Fruit fly (Drosophila melanogaster) whole organism, prepupa: ENCODE data around the gene Shab.

Experiments used
- CG10631 ChIP-seq: fragments of 200-800 bp; sonication (Bioruptor generic); optimal IDR thresholded peaks from 2 replicates; lab custom pipeline; 2016; ENCODE audit warnings: missing biosample characterization, missing genetic modification characterization
- CG10669 ChIP-seq: fragments of 200-800 bp; sonication (Bioruptor generic); optimal IDR thresholded peaks from 3 replicates; lab custom pipeline; 2018; ENCODE audit warnings: missing biosample characterization, mild to moderate bottlenecking, missing genetic modification characterization, moderate library complexity
- CG11762 ChIP-seq: fragments of 200-800 bp; sonication (Bioruptor generic); optimal IDR thresholded peaks from 3 replicates; lab custom pipeline; 2016; ENCODE audit warnings: missing biosample characterization, missing genetic modification characterization; ENCODE audit not compliant: insufficient read depth
- CG16779 ChIP-seq: fragments of 200-800 bp; sonication (Bioruptor generic); optimal IDR thresholded peaks from 3 replicates; lab custom pipeline; 2017; ENCODE audit warnings: missing biosample characterization, mild to moderate bottlenecking, missing genetic modification characterization
- CG31627 ChIP-seq: fragments of 200-800 bp; sonication (Bioruptor generic); optimal IDR thresholded peaks from 3 replicates; lab custom pipeline; 2016; ENCODE audit warnings: missing biosample characterization, missing genetic modification characterization
- CG34406 ChIP-seq: fragments of 200-800 bp; sonication (Bioruptor generic); optimal IDR thresholded peaks from 3 replicates; lab custom pipeline; 2016; ENCODE audit warnings: missing biosample characterization, missing genetic modification characterization
- CG3919 ChIP-seq: fragments of 200-800 bp; sonication (Bioruptor generic); optimal IDR thresholded peaks from 3 replicates; lab custom pipeline; 2016; ENCODE audit warnings: missing biosample characterization, missing genetic modification characterization
- CG4318 ChIP-seq: fragments of 200-800 bp; sonication (Bioruptor generic); optimal IDR thresholded peaks from 3 replicates; lab custom pipeline; 2017; ENCODE audit warnings: missing biosample characterization, mild to moderate bottlenecking, missing genetic modification characterization
- CG6163 ChIP-seq: fragments of 200-800 bp; sonication (Bioruptor generic); IDR thresholded peaks from 3 replicates; pipeline ENCODE4 v1.3.6; 2022; ENCODE audit warnings: missing biosample characterization, missing genetic modification characterization
- CG6276 ChIP-seq: fragments of 200-800 bp; sonication (Bioruptor generic); optimal IDR thresholded peaks from 2 replicates; lab custom pipeline; 2017; ENCODE audit warnings: missing biosample characterization, mild to moderate bottlenecking, missing genetic modification characterization
- CG7368 ChIP-seq: fragments of 200-800 bp; sonication (Bioruptor generic); optimal IDR thresholded peaks from 3 replicates; lab custom pipeline; 2016; ENCODE audit warnings: missing biosample characterization, missing genetic modification characterization
- CG8119 ChIP-seq: fragments of 200-800 bp; sonication (Bioruptor generic); IDR thresholded peaks from 3 replicates; pipeline ENCODE4 v1.3.6; 2022; ENCODE audit warnings: missing biosample characterization, missing genetic modification characterization
- CG8319 ChIP-seq: fragments of 200-800 bp; sonication (Bioruptor generic); optimal IDR thresholded peaks from 3 replicates; lab custom pipeline; 2016; ENCODE audit warnings: missing biosample characterization, missing genetic modification characterization
- Eip93F ChIP-seq: fragments of 200-800 bp; sonication (Bioruptor generic); optimal IDR thresholded peaks from 2 replicates; lab custom pipeline; 2016; ENCODE audit warnings: missing biosample characterization, mild to moderate bottlenecking, missing genetic modification characterization
- Ets21C ChIP-seq: fragments of 200-800 bp; sonication (Bioruptor generic); optimal IDR thresholded peaks from 3 replicates; lab custom pipeline; 2016; ENCODE audit warnings: missing biosample characterization, missing genetic modification characterization
- Ets96B ChIP-seq: fragments of 200-800 bp; optimal IDR thresholded peaks from 2 replicates; lab custom pipeline; 2019; ENCODE audit warnings: missing biosample characterization, mild to moderate bottlenecking, missing genetic modification characterization, moderate library complexity
- OdsH ChIP-seq: fragments of 200-800 bp; sonication (Bioruptor generic); optimal IDR thresholded peaks from 3 replicates; lab custom pipeline; 2016; ENCODE audit warnings: missing biosample characterization, missing genetic modification characterization
- Sox15 ChIP-seq: fragments of 200-800 bp; sonication (Bioruptor generic); optimal IDR thresholded peaks from 3 replicates; lab custom pipeline; 2016; ENCODE audit warnings: missing biosample characterization, missing genetic modification characterization
- cyc ChIP-seq: fragments of 200-800 bp; sonication (Bioruptor generic); optimal IDR thresholded peaks from 3 replicates; lab custom pipeline; 2016; ENCODE audit warnings: missing biosample characterization, missing genetic modification characterization
- dac ChIP-seq: fragments of 200-800 bp; sonication (Bioruptor generic); optimal IDR thresholded peaks from 2 replicates; lab custom pipeline; 2017; ENCODE audit warnings: missing biosample characterization, mild to moderate bottlenecking, missing genetic modification characterization
- dsx ChIP-seq: fragments of 200-800 bp; optimal IDR thresholded peaks from 3 replicates; lab custom pipeline; 2019; ENCODE audit warnings: missing biosample characterization, mild to moderate bottlenecking, missing genetic modification characterization, moderate library complexity; ENCODE audit not compliant: poor library complexity, severe bottlenecking
- eg ChIP-seq: fragments of 200-800 bp; sonication (Bioruptor generic); IDR thresholded peaks from 3 replicates; pipeline ENCODE4 v1.3.6; 2022; ENCODE audit warnings: missing biosample characterization, missing genetic modification characterization
- esn ChIP-seq: fragments of 200-800 bp; sonication (Bioruptor generic); optimal IDR thresholded peaks from 2 replicates; lab custom pipeline; 2016; ENCODE audit warnings: missing biosample characterization, mild to moderate bottlenecking, missing genetic modification characterization, moderate library complexity
- fd85E ChIP-seq: fragments of 200-800 bp; sonication (Bioruptor generic); optimal IDR thresholded peaks from 3 replicates; lab custom pipeline; 2016; ENCODE audit warnings: missing biosample characterization, missing genetic modification characterization
- fkh ChIP-seq: fragments of 200-800 bp; sonication (Bioruptor generic); optimal IDR thresholded peaks from 3 replicates; lab custom pipeline; 2017; ENCODE audit warnings: missing biosample characterization, mild to moderate bottlenecking, missing genetic modification characterization, moderate library complexity
- lz ChIP-seq: fragments of 200-800 bp; sonication (Bioruptor generic); optimal IDR thresholded peaks from 3 replicates; lab custom pipeline; 2016; ENCODE audit warnings: missing biosample characterization, missing genetic modification characterization
- pdm3 ChIP-seq: fragments of 200-800 bp; sonication (Bioruptor generic); optimal IDR thresholded peaks from 3 replicates; lab custom pipeline; 2016; ENCODE audit warnings: missing biosample characterization, missing genetic modification characterization
- ss ChIP-seq, 2 experiments: fragments of 200-800 bp; sonication (Bioruptor generic); optimal IDR thresholded peaks; 2 replicates in 1 of 2; 3 replicates in 1 of 2; lab custom pipeline; 2017 to 2018; ENCODE audit warnings: mild to moderate bottlenecking in 2 of 2, missing biosample characterization in 2 of 2, missing genetic modification characterization in 2 of 2, moderate library complexity in 1 of 2
- svp ChIP-seq: fragments of 200-800 bp; sonication (Bioruptor generic); peaks from one replicate; lab custom pipeline; 2016; ENCODE audit warnings: missing biosample characterization, missing genetic modification characterization
- topi ChIP-seq: fragments of 200-800 bp; sonication (Bioruptor generic); optimal IDR thresholded peaks from 3 replicates; lab custom pipeline; 2016; ENCODE audit warnings: missing biosample characterization, missing genetic modification characterization
- vri ChIP-seq: fragments of 200-800 bp; sonication (Bioruptor generic); optimal IDR thresholded peaks from 3 replicates; lab custom pipeline; 2016; ENCODE audit warnings: missing biosample characterization, mild to moderate bottlenecking, missing genetic modification characterization

Shab gene

DNA sequence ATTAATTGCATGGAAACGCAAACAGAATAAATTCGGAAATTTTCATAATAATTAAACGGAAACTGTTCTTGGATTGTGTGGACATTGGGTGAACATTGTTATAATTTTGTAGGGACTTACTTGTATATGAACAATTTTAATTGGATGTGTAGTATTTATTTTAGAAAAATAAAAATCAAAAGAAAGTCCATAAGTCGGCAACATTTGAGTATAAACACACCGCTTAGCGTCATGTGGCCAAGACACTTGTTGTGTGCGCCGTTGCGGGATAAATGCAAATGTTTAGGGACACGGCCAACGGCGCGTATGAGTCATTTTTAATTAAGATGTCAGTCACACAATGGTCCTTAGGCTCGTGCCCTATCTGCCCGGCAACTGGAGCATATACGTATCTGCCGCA is 91.5 kb downstream of the Shab start:
- TF ChIP-seq lz (GFP tag; lab: Kevin White, UChicago), result no peak
- TF ChIP-seq ss (GFP tag; optimal IDR thresholded peaks at IDR 0.05; lab: Kevin White, UChicago), result no peak
- TF ChIP-seq pdm3 (GFP tag; lab: Kevin White, UChicago), result no peak
- no peak for TF ChIP-seq CG16779 (tag; lab: Kevin White, UChicago)
- TF ChIP-seq CG7368, result no peak
- TF ChIP-seq CG8119, result no peak
- TF ChIP-seq cyc, result no peak
- no peak for TF ChIP-seq Sox15 (GFP tag; lab: Kevin White, UChicago)
- no peak for TF ChIP-seq fkh (GFP tag; lab: Kevin White, UChicago)
- TF ChIP-seq CG8319 (GFP tag; lab: Kevin White, UChicago), result no peak
- no peak for TF ChIP-seq CG10631 (GFP tag; lab: Kevin White, UChicago)
- no peak for TF ChIP-seq CG4318 (GFP tag; lab: Kevin White, UChicago)

DNA sequence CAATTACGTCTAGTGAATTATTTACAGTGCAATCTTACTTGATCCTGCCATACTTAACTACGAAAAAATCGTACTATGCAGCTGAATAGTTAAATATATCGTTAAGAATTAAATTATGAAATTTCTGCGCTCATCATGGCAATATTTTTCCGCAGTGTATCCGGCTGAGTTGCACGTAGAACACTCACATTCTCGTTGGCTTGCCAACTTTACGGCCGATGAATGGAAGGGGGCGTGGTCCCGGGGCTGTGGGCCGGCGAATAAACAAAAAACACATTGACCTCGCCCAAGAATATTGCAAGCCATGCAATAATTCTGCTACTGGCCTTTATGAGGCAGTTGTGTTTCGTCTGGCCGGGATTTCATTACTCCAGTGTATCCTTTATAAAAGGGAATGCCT is 92.9 kb downstream of the Shab start:
- TF ChIP-seq topi (GFP tag; lab: Kevin White, UChicago) (no peak), CG6163 (GFP tag; lab: Robert Waterston, UW) (no peak), svp (peak; percentile 33)

DNA sequence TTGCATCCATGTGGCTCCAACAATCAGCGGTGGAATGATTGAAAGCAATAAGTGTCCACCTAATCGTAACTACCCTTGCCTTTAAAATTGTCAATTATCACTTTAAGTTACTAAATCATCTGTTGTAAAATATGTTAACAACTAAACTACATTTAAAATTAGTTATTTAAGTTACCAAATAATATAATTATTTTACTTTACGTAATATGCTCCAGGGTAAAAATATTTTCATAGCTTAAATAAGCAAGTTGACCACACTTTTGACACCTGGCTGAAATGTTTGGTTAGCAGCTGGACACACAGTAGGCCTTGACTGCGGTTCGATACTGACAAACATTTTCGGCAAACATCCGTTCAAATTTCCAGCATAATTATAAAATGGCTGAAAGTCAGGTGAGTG is 100.1 kb downstream of the Shab start, which contains the start of gene CG2113:
Gene CG2113 (plus strand): TSS at position 301 of the 400 bp plus-strand sequence.
- TF ChIP-seq CG11762 (GFP tag; lab: Kevin White, UChicago), result no peak
- no peak for TF ChIP-seq CG3919 (GFP tag; lab: Kevin White, UChicago)
- TF ChIP-seq dsx, result no peak
- TF ChIP-seq vri (GFP tag; lab: Kevin White, UChicago), result no peak
- no peak for TF ChIP-seq OdsH (GFP tag; lab: Kevin White, UChicago)
- TF ChIP-seq Ets21C, result no peak
- TF ChIP-seq CG34406 (GFP tag; lab: Kevin White, UChicago), result no peak
- no peak for TF ChIP-seq CG31627
- no peak for TF ChIP-seq Ets96B (tag; lab: Kevin White, UChicago)
- no peak for TF ChIP-seq fd85E (GFP tag; lab: Kevin White, UChicago)
- no peak for TF ChIP-seq CG6276 (GFP tag; lab: Kevin White, UChicago)
- no peak for TF ChIP-seq Eip93F (GFP tag; lab: Kevin White, UChicago)
- no peak for TF ChIP-seq dac (GFP tag; lab: Kevin White, UChicago)
- no peak for TF ChIP-seq esn (GFP tag; lab: Kevin White, UChicago)
- TF ChIP-seq CG10669, result no peak

DNA sequence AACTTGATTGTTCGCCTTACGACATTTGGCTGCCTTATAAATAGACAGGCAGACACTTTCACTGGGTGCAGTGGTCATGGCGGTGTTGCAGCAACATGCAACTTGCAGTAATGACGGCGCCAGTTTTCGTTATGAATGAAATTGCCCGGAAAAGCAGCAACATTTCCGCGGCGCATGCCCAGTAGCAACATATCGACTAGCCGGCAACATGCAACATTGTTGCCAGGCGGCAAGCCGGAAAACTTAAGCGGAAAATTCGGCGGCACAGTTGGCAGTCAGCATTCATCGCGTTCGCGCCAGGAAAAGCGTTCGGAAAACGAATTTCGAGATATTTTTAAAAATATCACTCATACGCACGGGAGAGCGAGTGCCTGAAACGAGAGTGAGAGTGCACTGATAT is 106.6 kb downstream of the Shab start, which contains the start of gene FMRFaR:
Gene FMRFaR (plus strand): TSS at position 272 of the 400 bp plus-strand sequence.
- 0 out of 3 replicates have a peak, but pooled peaks have one; percentile 19 for TF ChIP-seq eg (GFP tag; lab: Robert Waterston, UW)
- no peak for TF ChIP-seq CG8119
